Worm (Caenorhabditis elegans): ENCODE results near the gene acbp-4.

DNA sequence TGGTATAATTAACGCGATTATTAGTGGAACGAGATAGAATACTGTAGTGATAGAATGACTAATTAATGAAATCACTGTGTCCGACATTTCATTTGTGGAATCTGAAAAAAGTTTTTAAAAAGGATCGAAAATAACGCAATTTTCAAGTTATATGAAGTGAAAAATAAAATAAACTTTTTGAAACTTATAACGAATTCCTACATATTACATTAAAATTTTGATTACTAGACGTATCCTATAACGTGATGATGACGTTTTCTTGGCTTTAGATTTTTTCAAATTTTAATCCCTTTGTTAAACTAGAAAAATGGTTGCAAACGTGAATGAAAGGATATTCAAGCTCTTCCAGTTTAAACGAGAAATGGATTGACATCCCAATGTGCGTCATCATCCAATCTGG is 18.4 kb downstream of the acbp-4 start, which contains the start of gene algn-11:
- TF ChIP-seq ama-1 (optimal IDR thresholded peaks at IDR 0.05) (no peak), ets-7 (tag; optimal IDR thresholded peaks at IDR 0.05) (no peak), tra-4 (tag; optimal IDR thresholded peaks at IDR 0.05) (no peak), tbx-11 (GFP tag; IDR thresholded peaks at IDR 0.05) (no peak), F13C5.2 (tag; optimal IDR thresholded peaks at IDR 0.05) (no peak)

Data from whole organism, early embryonic.